Worm (Caenorhabditis elegans) whole organism, L3 larva: ENCODE data around the gene dhs-26.
A peak's percentile ranks its signal among the peaks of the same experiment; 100 is the strongest.

Experiments
- R02D3.7 ChIP-seq: fragments of 150-350 bp; optimal IDR thresholded peaks from 2 replicates; lab custom pipeline; 2014; ENCODE audit warnings: missing biosample characterization, missing genetic modification characterization
- ZK546.5 ChIP-seq: sonication (generic microtip); optimal IDR thresholded peaks from 2 replicates; lab custom pipeline; 2017; ENCODE audit warnings: missing biosample characterization, missing genetic modification characterization
- aly-2 ChIP-seq: fragments of 150-350 bp; optimal IDR thresholded peaks from 2 replicates; lab custom pipeline; 2014; ENCODE audit warnings: missing biosample characterization, missing genetic modification characterization
- ama-1 ChIP-seq: fragments of 150-350 bp; optimal IDR thresholded peaks from 2 replicates; lab custom pipeline; 2018
- ceh-16 ChIP-seq: sonication (generic microtip); optimal IDR thresholded peaks from 2 replicates; lab custom pipeline; 2017; ENCODE audit warnings: missing biosample characterization, missing genetic modification characterization
- ceh-28 ChIP-seq: fragments of 150-350 bp; optimal IDR thresholded peaks from 2 replicates; lab custom pipeline; 2014; ENCODE audit warnings: missing biosample characterization, missing genetic modification reagents, missing genetic modification characterization
- ceh-82 ChIP-seq: fragments of 150-350 bp; optimal IDR thresholded peaks from 2 replicates; lab custom pipeline; 2014; ENCODE audit warnings: missing biosample characterization, missing genetic modification characterization
- ceh-9 ChIP-seq: sonication (generic microtip); optimal IDR thresholded peaks from 2 replicates; lab custom pipeline; 2018; ENCODE audit warnings: missing biosample characterization, missing genetic modification characterization
- daf-12 ChIP-seq: fragments of 150-350 bp; optimal IDR thresholded peaks from 2 replicates; lab custom pipeline; 2014; ENCODE audit warnings: missing biosample characterization, missing genetic modification reagents, missing genetic modification characterization
- egl-27 ChIP-seq: sonication (generic microtip); optimal IDR thresholded peaks from 4 replicates; lab custom pipeline; 2017; ENCODE audit warnings: missing biosample characterization, missing genetic modification reagents, missing genetic modification characterization
- egl-5 ChIP-seq: fragments of 150-350 bp; optimal IDR thresholded peaks from 2 replicates; lab custom pipeline; 2017; ENCODE audit warnings: missing biosample characterization, missing genetic modification reagents, missing genetic modification characterization, inconsistent platforms
- elt-1 ChIP-seq: fragments of 150-350 bp; optimal IDR thresholded peaks from 2 replicates; lab custom pipeline; 2014; ENCODE audit warnings: missing biosample characterization, missing genetic modification characterization
- elt-2 ChIP-seq: sonication (generic microtip); optimal IDR thresholded peaks from 2 replicates; lab custom pipeline; 2016; ENCODE audit warnings: missing genetic modification reagents, mild to moderate bottlenecking, missing genetic modification characterization, missing compliant biosample characterization
- elt-3 ChIP-seq, 3 experiments: fragments of 150-350 bp in 1 of 3; sonication (generic microtip) in 2 of 3; optimal IDR thresholded peaks; 2 replicates in 2 of 3; 4 replicates in 1 of 3; lab custom pipeline; 2014 to 2017; ENCODE audit warnings: missing biosample characterization in 3 of 3, missing genetic modification characterization in 3 of 3
- eor-1 ChIP-seq, 2 experiments: fragments of 150-350 bp; optimal IDR thresholded peaks; 2 replicates each; lab custom pipeline; 2014 to 2018; ENCODE audit warnings: missing biosample characterization in 2 of 2, missing genetic modification characterization in 2 of 2
- fkh-10 ChIP-seq: sonication (generic microtip); optimal IDR thresholded peaks from 2 replicates; lab custom pipeline; 2017; ENCODE audit warnings: missing biosample characterization, missing genetic modification reagents, missing genetic modification characterization
- fkh-2 ChIP-seq: fragments of 150-350 bp; optimal IDR thresholded peaks from 2 replicates; lab custom pipeline; 2014; ENCODE audit warnings: missing biosample characterization, missing genetic modification reagents, missing genetic modification characterization
- fos-1 ChIP-seq: fragments of 150-350 bp; optimal IDR thresholded peaks from 2 replicates; lab custom pipeline; 2014; ENCODE audit warnings: missing biosample characterization, missing genetic modification characterization
- hmg-11 ChIP-seq: sonication (generic microtip); optimal IDR thresholded peaks from 2 replicates; lab custom pipeline; 2016; ENCODE audit warnings: missing genetic modification characterization, missing compliant biosample characterization
- jun-1 ChIP-seq: fragments of 150-350 bp; optimal IDR thresholded peaks from 2 replicates; lab custom pipeline; 2014; ENCODE audit warnings: missing biosample characterization, missing genetic modification reagents, missing genetic modification characterization
- lin-15B ChIP-seq: fragments of 150-350 bp; optimal IDR thresholded peaks from 2 replicates; lab custom pipeline; 2014; ENCODE audit warnings: missing biosample characterization, missing genetic modification characterization
- lin-39 ChIP-seq: fragments of 150-350 bp; optimal IDR thresholded peaks from 2 replicates; lab custom pipeline; 2018; ENCODE audit warnings: missing biosample characterization, missing genetic modification reagents, missing genetic modification characterization
- lsy-12 ChIP-seq: sonication (generic microtip); optimal IDR thresholded peaks from 2 replicates; lab custom pipeline; 2016; ENCODE audit warnings: mild to moderate bottlenecking, missing genetic modification characterization, missing compliant biosample characterization
- mdl-1 ChIP-seq: fragments of 150-350 bp; optimal IDR thresholded peaks from 2 replicates; lab custom pipeline; 2014; ENCODE audit warnings: missing biosample characterization, missing genetic modification characterization
- mml-1 ChIP-seq: fragments of 150-350 bp; sonication (generic microtip); optimal IDR thresholded peaks from 3 replicates; lab custom pipeline; 2014; ENCODE audit warnings: missing biosample characterization, missing genetic modification characterization
- nfya-1 ChIP-seq: sonication (generic microtip); optimal IDR thresholded peaks from 2 replicates; lab custom pipeline; 2017; ENCODE audit warnings: missing genetic modification characterization, mild to moderate bottlenecking, missing compliant biosample characterization, antibody characterized with exemption, moderate library complexity; ENCODE audit not compliant: insufficient read depth
- nhr-11 ChIP-seq: fragments of 150-350 bp; optimal IDR thresholded peaks from 2 replicates; lab custom pipeline; 2014; ENCODE audit warnings: missing biosample characterization, missing genetic modification characterization
- nhr-12 ChIP-seq: fragments of 150-350 bp; optimal IDR thresholded peaks from 2 replicates; lab custom pipeline; 2014; ENCODE audit warnings: missing biosample characterization, missing genetic modification characterization
- nhr-23 ChIP-seq: fragments of 150-350 bp; optimal IDR thresholded peaks from 2 replicates; lab custom pipeline; 2014; ENCODE audit warnings: missing biosample characterization, missing genetic modification reagents, missing genetic modification characterization
- nhr-237 ChIP-seq: fragments of 150-350 bp; optimal IDR thresholded peaks from 2 replicates; lab custom pipeline; 2014; ENCODE audit warnings: missing biosample characterization, missing genetic modification characterization
- nhr-25 ChIP-seq: sonication (generic microtip); optimal IDR thresholded peaks from 2 replicates; lab custom pipeline; 2017; ENCODE audit warnings: missing biosample characterization, missing genetic modification characterization
- nhr-28 ChIP-seq: fragments of 150-350 bp; optimal IDR thresholded peaks from 2 replicates; lab custom pipeline; 2014; ENCODE audit warnings: missing biosample characterization, missing genetic modification characterization
- nhr-43 ChIP-seq: sonication (generic microtip); optimal IDR thresholded peaks from 2 replicates; lab custom pipeline; 2016; ENCODE audit warnings: mild to moderate bottlenecking, missing genetic modification characterization, missing compliant biosample characterization; ENCODE audit not compliant: poor library complexity, severe bottlenecking
- nhr-67 ChIP-seq: fragments of 150-350 bp; optimal IDR thresholded peaks from 2 replicates; lab custom pipeline; 2014; ENCODE audit warnings: missing biosample characterization, missing genetic modification characterization
- nhr-76 ChIP-seq: fragments of 150-350 bp; sonication (generic microtip); optimal IDR thresholded peaks from 5 replicates; lab custom pipeline; 2014; ENCODE audit warnings: missing biosample characterization, missing genetic modification characterization
- nhr-77 ChIP-seq: fragments of 150-350 bp; optimal IDR thresholded peaks from 2 replicates; lab custom pipeline; 2014; ENCODE audit warnings: missing biosample characterization, missing genetic modification characterization
- pha-4 ChIP-seq: fragments of 150-350 bp; optimal IDR thresholded peaks from 2 replicates; lab custom pipeline; 2014; ENCODE audit warnings: missing biosample characterization, missing genetic modification reagents, missing genetic modification characterization
- pqm-1 ChIP-seq: fragments of 150-350 bp; optimal IDR thresholded peaks from 2 replicates; lab custom pipeline; 2017; ENCODE audit warnings: missing biosample characterization, missing genetic modification characterization, inconsistent platforms
- sea-2 ChIP-seq: fragments of 150-350 bp; sonication (generic microtip); optimal IDR thresholded peaks from 4 replicates; lab custom pipeline; 2014; ENCODE audit warnings: missing biosample characterization, missing genetic modification reagents, missing genetic modification characterization
- skn-1 ChIP-seq: fragments of 150-350 bp; optimal IDR thresholded peaks from 2 replicates; lab custom pipeline; 2014; ENCODE audit warnings: missing biosample characterization, missing genetic modification characterization
- snpc-4 ChIP-seq: fragments of 150-350 bp; optimal IDR thresholded peaks from 2 replicates; lab custom pipeline; 2014; ENCODE audit warnings: missing biosample characterization, missing genetic modification characterization
- tbx-2 ChIP-seq: sonication (generic microtip); optimal IDR thresholded peaks from 2 replicates; lab custom pipeline; 2016; ENCODE audit warnings: mild to moderate bottlenecking, missing genetic modification characterization, missing compliant biosample characterization
- unc-39 ChIP-seq: sonication (generic microtip); optimal IDR thresholded peaks from 4 replicates; lab custom pipeline; 2017; ENCODE audit warnings: missing biosample characterization, missing genetic modification characterization
- unc-62 ChIP-seq: fragments of 150-350 bp; sonication (generic microtip); optimal IDR thresholded peaks from 4 replicates; lab custom pipeline; 2014; ENCODE audit warnings: missing biosample characterization, missing genetic modification reagents, missing genetic modification characterization
- zag-1 ChIP-seq: fragments of 150-350 bp; optimal IDR thresholded peaks from 2 replicates; lab custom pipeline; 2014; ENCODE audit warnings: missing biosample characterization, missing genetic modification characterization
- ztf-11 ChIP-seq: fragments of 150-350 bp; optimal IDR thresholded peaks from 2 replicates; lab custom pipeline; 2014; ENCODE audit warnings: missing biosample characterization, missing genetic modification characterization
- ztf-4 ChIP-seq: fragments of 150-350 bp; optimal IDR thresholded peaks from 2 replicates; lab custom pipeline; 2014; ENCODE audit warnings: missing biosample characterization, missing genetic modification characterization

The dhs-26 gene

DNA sequence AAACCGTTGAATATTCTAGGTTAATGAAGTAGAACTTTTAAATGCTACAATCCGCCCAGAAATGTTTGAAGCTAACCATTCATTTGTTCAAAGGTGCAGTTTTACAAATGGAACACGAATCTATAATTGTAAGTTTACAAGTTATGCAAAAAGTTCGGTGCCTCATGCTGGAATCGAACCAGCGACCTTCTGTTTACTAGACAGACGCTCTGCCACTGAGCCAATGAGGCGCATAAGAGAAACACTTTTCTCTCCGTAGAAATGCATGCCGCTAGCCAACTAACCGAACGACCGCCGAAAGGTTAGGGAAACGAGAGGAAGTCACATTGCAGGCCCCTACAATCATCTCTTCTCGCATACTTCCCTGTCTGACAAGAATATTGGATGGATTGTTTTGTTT is 9.0 kb upstream of the dhs-26 start:
- TF ChIP-seq elt-2 (tag; lab: Kevin White, UChicago) (peak; percentile 43), eor-1 (tag; optimal IDR thresholded peaks at IDR 0.05; lab: Kevin White, UChicago) (no peak), egl-5 (peak; percentile 31), elt-3 (tag; optimal IDR thresholded peaks at IDR 0.05; lab: Kevin White, UChicago) (no peak), nfya-1 (tag; lab: Kevin White, UChicago) (peak; percentile 57), pha-4 (tag; lab: Kevin White, UChicago) (peak; percentile 67), egl-27 (tag; lab: Kevin White, UChicago) (peak; percentile 38), nhr-237 (no peak), nhr-25 (tag; lab: Kevin White, UChicago) (no peak), lin-39 (tag; lab: Kevin White, UChicago) (peak; percentile 22), fkh-10 (peak; percentile 4), nhr-11 (tag; lab: Kevin White, UChicago) (no peak), ZK546.5 (tag; lab: Kevin White, UChicago) (no peak), ceh-9 (tag; lab: Kevin White, UChicago) (no peak), unc-62 (GFP tag; lab: Kevin White, UChicago) (no peak), nhr-23 (tag; lab: Kevin White, UChicago) (peak; percentile 54), ama-1 (no peak), pqm-1 (peak; percentile 38), mml-1 (tag; lab: Kevin White, UChicago) (no peak), ceh-16 (no peak), aly-2 (tag; lab: Kevin White, UChicago) (no peak), nhr-76 (tag; lab: Kevin White, UChicago) (no peak), ztf-11 (tag; lab: Kevin White, UChicago) (no peak), fos-1 (no peak), sea-2 (no peak), ceh-28 (tag; lab: Kevin White, UChicago) (no peak), nhr-28 (tag; lab: Kevin White, UChicago) (no peak), fkh-2 (tag; lab: Kevin White, UChicago) (no peak), nhr-12 (tag; lab: Kevin White, UChicago) (no peak), nhr-67 (no peak), ztf-4 (tag; lab: Kevin White, UChicago) (peak; percentile 17), lin-15B (no peak), nhr-77 (no peak), hmg-11 (peak; percentile 74), daf-12 (tag; lab: Kevin White, UChicago) (no peak), snpc-4 (tag; lab: Kevin White, UChicago) (no peak), zag-1 (tag; lab: Kevin White, UChicago) (no peak), nhr-43 (peak; percentile 61), R02D3.7 (no peak), unc-39 (tag; lab: Kevin White, UChicago) (no peak), lsy-12 (tag; lab: Kevin White, UChicago) (peak; percentile 54), skn-1 (tag; lab: Kevin White, UChicago) (no peak), tbx-2 (peak; percentile 65), mdl-1 (tag; lab: Kevin White, UChicago) (no peak), elt-1 (tag; lab: Kevin White, UChicago) (no peak), ceh-82 (tag; lab: Kevin White, UChicago) (no peak), jun-1 (tag; lab: Kevin White, UChicago) (peak; percentile 44)
- TF ChIP-seq, all 47 proteins: peak for 15

DNA sequence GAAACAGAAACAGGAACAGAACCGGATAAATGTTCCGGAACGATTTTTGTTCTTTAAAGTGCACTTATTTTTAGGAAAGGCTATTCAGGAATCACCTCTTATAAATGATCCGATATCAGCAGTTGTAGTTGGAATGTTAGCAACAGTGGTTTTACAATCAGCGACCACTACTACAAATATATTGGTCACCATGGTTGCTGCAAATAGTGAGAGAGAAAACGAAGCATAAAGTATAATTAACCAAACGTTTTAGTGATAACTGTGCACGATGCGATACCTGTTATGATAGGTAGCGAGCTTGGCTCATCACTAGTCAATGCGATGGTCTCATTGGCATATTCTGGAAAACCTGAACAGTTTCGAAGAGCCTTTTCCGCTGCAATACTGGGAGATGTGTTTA is 7.1 kb upstream of the dhs-26 start:
- TF ChIP-seq ama-1: no peak
- TF ChIP-seq skn-1 (tag; lab: Kevin White, UChicago): no peak
- TF ChIP-seq nhr-237: no peak
- TF ChIP-seq tbx-2: no peak
- no peak for TF ChIP-seq aly-2 (tag; lab: Kevin White, UChicago)
- TF ChIP-seq zag-1 (tag; lab: Kevin White, UChicago): no peak
- no peak for TF ChIP-seq nhr-11 (tag; lab: Kevin White, UChicago)
- no peak for TF ChIP-seq elt-1 (tag; lab: Kevin White, UChicago)
- no peak for TF ChIP-seq ceh-28 (tag; lab: Kevin White, UChicago)
- TF ChIP-seq lin-15B: no peak
- no peak for TF ChIP-seq pqm-1
- TF ChIP-seq fkh-10: no peak
- TF ChIP-seq nfya-1 (tag; lab: Kevin White, UChicago): no peak
- TF ChIP-seq snpc-4 (tag; lab: Kevin White, UChicago): no peak
- no peak for TF ChIP-seq pha-4 (tag; lab: Kevin White, UChicago)
- TF ChIP-seq unc-62 (GFP tag; lab: Kevin White, UChicago): no peak
- no peak for TF ChIP-seq lsy-12 (tag; lab: Kevin White, UChicago)
- no peak for TF ChIP-seq nhr-25 (tag; lab: Kevin White, UChicago)
